Fruit fly (Drosophila melanogaster) whole organism, prepupa: ENCODE data around the gene RpS8.

Experiments used
- CG34406 ChIP-seq: fragments of 200-800 bp; sonication (Bioruptor generic); optimal IDR thresholded peaks from 3 replicates; lab custom pipeline; 2016; ENCODE audit warnings: missing biosample characterization, missing genetic modification characterization
- CG6854 ChIP-seq: fragments of 200-800 bp; sonication (Bioruptor generic); optimal IDR thresholded peaks from 2 replicates; lab custom pipeline; 2017; ENCODE audit warnings: missing biosample characterization, mild to moderate bottlenecking, missing genetic modification characterization
- CG8319 ChIP-seq: fragments of 200-800 bp; sonication (Bioruptor generic); optimal IDR thresholded peaks from 3 replicates; lab custom pipeline; 2016; ENCODE audit warnings: missing biosample characterization, missing genetic modification characterization
- Smox ChIP-seq: fragments of 200-800 bp; sonication (Bioruptor generic); optimal IDR thresholded peaks from 3 replicates; lab custom pipeline; 2016; ENCODE audit warnings: missing biosample characterization, missing genetic modification characterization
- cyc ChIP-seq: fragments of 200-800 bp; sonication (Bioruptor generic); optimal IDR thresholded peaks from 3 replicates; lab custom pipeline; 2016; ENCODE audit warnings: missing biosample characterization, missing genetic modification characterization

DNA sequence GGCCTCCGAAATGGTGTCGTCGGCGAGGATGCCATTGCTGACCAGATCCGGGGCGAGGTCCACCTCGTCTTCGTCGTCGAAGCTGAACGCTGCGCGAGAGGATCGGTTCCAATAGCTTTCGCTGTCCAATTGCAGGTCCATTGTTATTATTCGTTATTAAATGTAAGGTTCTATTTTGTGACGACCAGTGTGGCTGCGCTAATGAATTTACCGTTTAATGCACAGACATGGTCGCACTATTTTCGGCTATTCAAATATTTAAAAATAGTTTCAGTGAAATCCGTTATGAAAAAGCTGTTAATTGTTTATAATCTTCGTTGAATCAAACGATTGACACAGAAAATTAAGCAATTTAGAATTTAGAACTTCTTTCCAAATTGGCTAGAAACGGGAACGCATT is 45.1 kb upstream of the RpS8 start, which contains the start of gene Vps16B:
- TF ChIP-seq Smox (GFP tag; lab: Kevin White, UChicago) = no peak
- no peak for TF ChIP-seq cyc (GFP tag; lab: Kevin White, UChicago)
- TF ChIP-seq CG6854 (GFP tag; lab: Kevin White, UChicago) = no peak
- no peak for TF ChIP-seq CG34406 (GFP tag; lab: Kevin White, UChicago)
- no peak for TF ChIP-seq CG8319 (GFP tag; lab: Kevin White, UChicago)
